Worm (Caenorhabditis elegans) whole organism, L4 larva: ENCODE data around the gene C02B8.1.

Experiments used
- F10B5.3 ChIP-seq: sonication (generic microtip); optimal IDR thresholded peaks from 2 replicates; lab custom pipeline; 2016; ENCODE audit warnings: mild to moderate bottlenecking, missing genetic modification characterization, missing compliant biosample characterization
- F26F4.8 ChIP-seq: fragments of 200-800 bp; sonication (Bioruptor generic); conservative IDR thresholded peaks from 2 replicates; pipeline ENCODE4 v1.3.6; 2022; ENCODE audit warnings: missing genetic modification characterization, missing compliant biosample characterization
- F37D6.2 ChIP-seq: sonication (generic microtip); optimal IDR thresholded peaks from 2 replicates; lab custom pipeline; 2016; ENCODE audit warnings: mild to moderate bottlenecking, missing genetic modification characterization, missing compliant biosample characterization
- F44E2.7 ChIP-seq: fragments of 200-800 bp; sonication (Bioruptor generic); IDR thresholded peaks from 2 replicates; pipeline ENCODE4 v2.1.2; 2022; ENCODE audit warnings: missing genetic modification characterization, missing compliant biosample characterization
- T20F7.1 ChIP-seq: fragments of 200-800 bp; sonication (Bioruptor generic); optimal IDR thresholded peaks from 2 replicates; lab custom pipeline; 2018; ENCODE audit warnings: mild to moderate bottlenecking, missing genetic modification characterization, missing compliant biosample characterization
- Y105C5A.15 ChIP-seq: fragments of 200-800 bp; sonication (Bioruptor generic); IDR thresholded peaks from 2 replicates; pipeline ENCODE4 v1.3.6; 2022; ENCODE audit warnings: missing genetic modification characterization, missing compliant biosample characterization
- ZK337.2 ChIP-seq: fragments of 200-800 bp; sonication (Bioruptor generic); IDR thresholded peaks from 2 replicates; pipeline ENCODE4 v1.3.6; 2022; ENCODE audit warnings: missing genetic modification reagents, missing genetic modification characterization, missing compliant biosample characterization
- aha-1 ChIP-seq: fragments of 150-350 bp; peaks from one replicate; lab custom pipeline; 2014; ENCODE audit warnings: missing biosample characterization, missing genetic modification characterization
- ama-1 ChIP-seq: fragments of 150-350 bp; optimal IDR thresholded peaks from 2 replicates; lab custom pipeline; 2014; ENCODE audit warnings: inconsistent platforms, mixed read lengths
- attf-4 ChIP-seq: sonication (generic microtip); optimal IDR thresholded peaks from 3 replicates; lab custom pipeline; 2017; ENCODE audit warnings: missing biosample characterization, missing genetic modification characterization
- ceh-20 ChIP-seq: fragments of 200-800 bp; sonication (Bioruptor generic); IDR thresholded peaks from 2 replicates; pipeline ENCODE4 v1.3.6; 2022; ENCODE audit warnings: missing genetic modification reagents, missing genetic modification characterization, missing compliant biosample characterization
- ceh-82 ChIP-seq: sonication (generic microtip); optimal IDR thresholded peaks from 2 replicates; lab custom pipeline; 2017; ENCODE audit warnings: missing biosample characterization, missing genetic modification characterization
- ctbp-1 ChIP-seq: fragments of 200-800 bp; sonication (Bioruptor generic); IDR thresholded peaks from 2 replicates; pipeline ENCODE4 v1.3.6; 2022; ENCODE audit warnings: missing genetic modification reagents, missing genetic modification characterization, missing compliant biosample characterization
- daf-16 ChIP-seq, 3 experiments: sonication (generic microtip); optimal IDR thresholded peaks; 2 replicates each; lab custom pipeline; 2016 to 2017; ENCODE audit warnings: missing genetic modification characterization in 3 of 3, missing genetic modification reagents in 3 of 3, mild to moderate bottlenecking in 2 of 3, missing compliant biosample characterization in 2 of 3, missing biosample characterization in 1 of 3, moderate library complexity in 1 of 3
- daf-19 ChIP-seq: fragments of 200-800 bp; sonication (Bioruptor generic); conservative IDR thresholded peaks from 2 replicates; pipeline ENCODE4 v1.3.6; 2022; ENCODE audit warnings: missing genetic modification characterization, missing compliant biosample characterization
- daf-8 ChIP-seq: fragments of 200-800 bp; sonication (Bioruptor generic); IDR thresholded peaks from 2 replicates; pipeline ENCODE4 v1.3.6; 2022; ENCODE audit warnings: missing genetic modification characterization, missing compliant biosample characterization
- dmd-9 ChIP-seq: fragments of 200-800 bp; sonication (Bioruptor generic); IDR thresholded peaks from 2 replicates; pipeline ENCODE4 v1.3.6; 2022; ENCODE audit warnings: missing genetic modification reagents, missing genetic modification characterization, missing compliant biosample characterization
- duxl-1 ChIP-seq: sonication (generic microtip); optimal IDR thresholded peaks from 2 replicates; lab custom pipeline; 2016; ENCODE audit warnings: mild to moderate bottlenecking, missing genetic modification characterization, moderate library complexity, missing compliant biosample characterization; ENCODE audit not compliant: poor library complexity
- dve-1 ChIP-seq: sonication (generic microtip); optimal IDR thresholded peaks from 2 replicates; lab custom pipeline; 2017; ENCODE audit warnings: antibody characterized with exemption, mild to moderate bottlenecking, missing genetic modification characterization, missing compliant biosample characterization; ENCODE audit not compliant: insufficient read depth
- egl-27 ChIP-seq: sonication (generic microtip); optimal IDR thresholded peaks from 3 replicates; lab custom pipeline; 2017; ENCODE audit warnings: missing biosample characterization, missing genetic modification reagents, missing genetic modification characterization
- egl-43 ChIP-seq: fragments of 200-800 bp; sonication (Bioruptor generic); IDR thresholded peaks from 2 replicates; pipeline ENCODE4 v1.3.6; 2022; ENCODE audit warnings: missing genetic modification reagents, missing genetic modification characterization, missing compliant biosample characterization
- hlh-11 ChIP-seq: fragments of 200-800 bp; sonication (Bioruptor generic); optimal IDR thresholded peaks from 2 replicates; lab custom pipeline; 2018; ENCODE audit warnings: mild to moderate bottlenecking, missing genetic modification characterization, missing compliant biosample characterization
- hlh-30 ChIP-seq: sonication (generic microtip); optimal IDR thresholded peaks from 2 replicates; lab custom pipeline; 2017; ENCODE audit warnings: antibody characterized with exemption, mild to moderate bottlenecking, missing genetic modification characterization, missing compliant biosample characterization; ENCODE audit not compliant: insufficient read depth
- lim-7 ChIP-seq: fragments of 200-800 bp; sonication (Bioruptor generic); IDR thresholded peaks from 2 replicates; pipeline ENCODE4 v1.3.6; 2022; ENCODE audit warnings: missing genetic modification characterization, missing compliant biosample characterization
- lin-29 ChIP-seq: fragments of 200-800 bp; sonication (Bioruptor generic); IDR thresholded peaks from 2 replicates; pipeline ENCODE4 v1.3.6; 2022; ENCODE audit warnings: missing genetic modification reagents, missing genetic modification characterization, missing compliant biosample characterization
- lsy-2 ChIP-seq, 2 experiments: fragments of 150-350 bp in 1 of 2; sonication (generic microtip) in 1 of 2; optimal IDR thresholded peaks; 2 replicates each; lab custom pipeline; 2014 to 2017; ENCODE audit warnings: missing biosample characterization in 2 of 2, missing genetic modification characterization in 2 of 2
- madf-5 ChIP-seq, 2 experiments: fragments of 200-800 bp; sonication (Bioruptor generic); IDR thresholded peaks; 2 replicates each; pipeline ENCODE4 v1.3.6; 2022; ENCODE audit warnings: missing compliant biosample characterization in 2 of 2, missing genetic modification characterization in 2 of 2
- madf-9 ChIP-seq: fragments of 200-800 bp; sonication (Bioruptor generic); conservative IDR thresholded peaks from 2 replicates; pipeline ENCODE4 v1.3.6; 2022; ENCODE audit warnings: missing genetic modification reagents, missing genetic modification characterization, missing compliant biosample characterization
- mdl-1 ChIP-seq, 2 experiments: fragments of 150-350 bp in 1 of 2; sonication (generic microtip) in 1 of 2; optimal IDR thresholded peaks; 2 replicates each; lab custom pipeline; 2014 to 2017; ENCODE audit warnings: missing biosample characterization in 2 of 2, missing genetic modification characterization in 2 of 2
- mes-2 ChIP-seq: sonication (generic microtip); optimal IDR thresholded peaks from 2 replicates; lab custom pipeline; 2016; ENCODE audit warnings: missing genotype, mild to moderate bottlenecking, missing genetic modification characterization, missing compliant biosample characterization; ENCODE audit not compliant: poor library complexity, severe bottlenecking
- nhr-10 ChIP-seq: fragments of 150-350 bp; optimal IDR thresholded peaks from 2 replicates; lab custom pipeline; 2014; ENCODE audit warnings: missing biosample characterization, missing genetic modification characterization
- nhr-25 ChIP-seq: sonication (generic microtip); optimal IDR thresholded peaks from 2 replicates; lab custom pipeline; 2017; ENCODE audit warnings: missing genetic modification characterization, mild to moderate bottlenecking, missing compliant biosample characterization, antibody characterized with exemption, moderate library complexity, borderline replicate concordance; ENCODE audit not compliant: insufficient read depth
- nhr-28 ChIP-seq: fragments of 150-350 bp; optimal IDR thresholded peaks from 2 replicates; lab custom pipeline; 2014; ENCODE audit warnings: missing biosample characterization, missing genetic modification characterization
- nhr-41 ChIP-seq: fragments of 200-800 bp; sonication (Bioruptor generic); IDR thresholded peaks from 2 replicates; pipeline ENCODE4 v1.3.6; 2022; ENCODE audit warnings: missing genetic modification reagents, missing genetic modification characterization, missing compliant biosample characterization
- php-3 ChIP-seq: fragments of 200-800 bp; sonication (Bioruptor generic); IDR thresholded peaks from 2 replicates; pipeline ENCODE4 v1.3.6; 2022; ENCODE audit warnings: missing genetic modification reagents, missing genetic modification characterization, missing compliant biosample characterization
- pqm-1 ChIP-seq: sonication (generic microtip); optimal IDR thresholded peaks from 2 replicates; lab custom pipeline; 2017; ENCODE audit warnings: missing biosample characterization, missing genetic modification characterization
- rbr-2 ChIP-seq: sonication (generic microtip); optimal IDR thresholded peaks from 2 replicates; lab custom pipeline; 2016; ENCODE audit warnings: missing genotype, missing genetic modification characterization, missing compliant biosample characterization
- set-16 ChIP-seq: fragments of 200-800 bp; sonication (Bioruptor generic); IDR thresholded peaks from 2 replicates; pipeline ENCODE4 v1.3.6; 2022; ENCODE audit warnings: missing genetic modification reagents, missing genetic modification characterization, missing compliant biosample characterization
- spr-3 ChIP-seq: fragments of 200-800 bp; sonication (Bioruptor generic); optimal IDR thresholded peaks from 2 replicates; lab custom pipeline; 2018; ENCODE audit warnings: mild to moderate bottlenecking, missing genetic modification characterization, missing compliant biosample characterization
- unc-62 ChIP-seq, 3 experiments: fragments of 150-350 bp in 1 of 3; sonication (generic microtip); optimal IDR thresholded peaks in 2 of 3; peaks in 1 of 3; 1 replicate in 1 of 3; 2 replicates in 2 of 3; lab custom pipeline; 2014 to 2017; ENCODE audit warnings: missing biosample characterization in 3 of 3, missing genetic modification characterization in 3 of 3, missing genetic modification reagents in 3 of 3, missing genotype in 1 of 3
- zag-1 ChIP-seq: fragments of 150-350 bp; optimal IDR thresholded peaks from 2 replicates; lab custom pipeline; 2014; ENCODE audit warnings: missing biosample characterization, missing genetic modification characterization
- ztf-11 ChIP-seq: fragments of 150-350 bp; optimal IDR thresholded peaks from 2 replicates; lab custom pipeline; 2014; ENCODE audit warnings: missing biosample characterization, missing genetic modification characterization
- ztf-7 ChIP-seq: fragments of 150-350 bp; optimal IDR thresholded peaks from 2 replicates; lab custom pipeline; 2014; ENCODE audit warnings: missing biosample characterization, missing genetic modification characterization

C02B8.1 gene

ce11 chrX:8163555-8163954, 16.1 kb downstream of the C02B8.1 start (continued):
- TF ChIP-seq dve-1 (no peak), F37D6.2 (peak; percentile 91), mdl-1 (tag; optimal IDR thresholded peaks at IDR 0.05; lab: Kevin White, UChicago) (peak in 1 of 2 experiments; percentile 43), nhr-10 (tag; lab: Kevin White, UChicago) (no peak), ceh-82 (tag; lab: Kevin White, UChicago) (no peak), egl-43 (GFP tag; lab: Robert Waterston, UW) (peak; percentile 87), Y105C5A.15 (GFP tag; lab: Robert Waterston, UW) (no peak), spr-3 (GFP tag; lab: Kevin White, UChicago) (no peak), duxl-1 (tag; lab: Kevin White, UChicago) (no peak)

ce11 chrX:8169534-8169933, 22.0 kb downstream of the C02B8.1 start, which contains the start of gene C17H11.2:
Gene C17H11.2 (plus strand): TSS chrX:8169930.
- TF ChIP-seq nhr-25 (tag; lab: Kevin White, UChicago): no peak
- TF ChIP-seq ZK337.2 (GFP tag; lab: Robert Waterston, UW): no peak
- TF ChIP-seq php-3 (GFP tag; lab: Robert Waterston, UW): no peak
- no peak for TF ChIP-seq F37D6.2
- TF ChIP-seq dmd-9: no peak
- no peak for TF ChIP-seq madf-5 (GFP tag; IDR thresholded peaks at IDR 0.05; lab: Robert Waterston, UW)
- no peak for TF ChIP-seq F44E2.7 (GFP tag; lab: Robert Waterston, UW)
- no peak for TF ChIP-seq lin-29 (GFP tag; lab: Robert Waterston, UW)
- no peak for TF ChIP-seq egl-27 (tag; lab: Kevin White, UChicago)
- peak; percentile 48 for TF ChIP-seq mes-2 (tag; lab: Kevin White, UChicago)
- no peak for TF ChIP-seq ctbp-1 (GFP tag; lab: Robert Waterston, UW)
- no peak for TF ChIP-seq nhr-41 (GFP tag; lab: Robert Waterston, UW)
- no peak for TF ChIP-seq daf-19
- no peak for TF ChIP-seq nhr-10 (tag; lab: Kevin White, UChicago)
- no peak for TF ChIP-seq madf-9 (GFP tag; lab: Robert Waterston, UW)
- peak; percentile 8 for TF ChIP-seq hlh-11 (tag; lab: Kevin White, UChicago)
- TF ChIP-seq ztf-7 (tag; lab: Kevin White, UChicago): no peak
- TF ChIP-seq hlh-30 (tag; lab: Kevin White, UChicago): peak; percentile 66
- no peak for TF ChIP-seq zag-1 (tag; lab: Kevin White, UChicago)
- no peak for TF ChIP-seq rbr-2 (tag; lab: Kevin White, UChicago)
- TF ChIP-seq Y105C5A.15 (GFP tag; lab: Robert Waterston, UW): no peak
- no peak for TF ChIP-seq lim-7 (GFP tag; lab: Robert Waterston, UW)
- TF ChIP-seq daf-8 (GFP tag; lab: Robert Waterston, UW): no peak
- TF ChIP-seq ama-1 (lab: Kevin White, UChicago): no peak
- TF ChIP-seq F10B5.3: no peak
- no peak for TF ChIP-seq lsy-2 (tag; optimal IDR thresholded peaks at IDR 0.05; lab: Kevin White, UChicago)
- peak; percentile 72 for TF ChIP-seq T20F7.1 (GFP tag; lab: Kevin White, UChicago)
- TF ChIP-seq pqm-1 (tag; lab: Kevin White, UChicago): peak; percentile 5
- no peak for TF ChIP-seq ztf-11
- TF ChIP-seq dve-1: peak; percentile 46
- no peak for TF ChIP-seq F26F4.8
- TF ChIP-seq aha-1 (tag; lab: Kevin White, UChicago): no peak
- no peak for TF ChIP-seq attf-4 (tag; lab: Kevin White, UChicago)
- no peak for TF ChIP-seq set-16 (GFP tag; lab: Robert Waterston, UW)
- TF ChIP-seq daf-16 (GFP tag; optimal IDR thresholded peaks at IDR 0.05; lab: Kevin White, UChicago): no peak
- peak; percentile 63 for TF ChIP-seq daf-16 (tag; optimal IDR thresholded peaks at IDR 0.05; lab: Kevin White, UChicago)
- no peak for TF ChIP-seq ceh-20 (GFP tag; lab: Robert Waterston, UW)
- peak; percentile 46 for TF ChIP-seq nhr-28
- TF ChIP-seq unc-62 (GFP tag; optimal IDR thresholded peaks at IDR 0.05 in 1 of 2; lab: Kevin White, UChicago): peak in 1 of 2 experiments; percentile 94
- no peak for TF ChIP-seq unc-62 (tag; optimal IDR thresholded peaks at IDR 0.05; lab: Kevin White, UChicago)
